Worm (Caenorhabditis elegans) whole organism, L4/young adult: ENCODE results near the gene dhs-13.

ENCODE experiments used
- W03F9.2 ChIP-seq: fragments of 150-350 bp; optimal IDR thresholded peaks from 2 replicates; lab custom pipeline; 2014; ENCODE audit warnings: missing biosample characterization, missing genetic modification characterization
- dao-5 ChIP-seq: sonication (generic microtip); optimal IDR thresholded peaks from 2 replicates; lab custom pipeline; 2016; ENCODE audit warnings: missing genotype, missing genetic modification characterization, moderate library complexity, missing compliant biosample characterization
- him-1 ChIP-seq: sonication (generic microtip); optimal IDR thresholded peaks from 2 replicates; lab custom pipeline; 2016; ENCODE audit warnings: missing genotype, missing genetic modification reagents, missing genetic modification characterization, missing compliant biosample characterization

The dhs-13 gene

DNA sequence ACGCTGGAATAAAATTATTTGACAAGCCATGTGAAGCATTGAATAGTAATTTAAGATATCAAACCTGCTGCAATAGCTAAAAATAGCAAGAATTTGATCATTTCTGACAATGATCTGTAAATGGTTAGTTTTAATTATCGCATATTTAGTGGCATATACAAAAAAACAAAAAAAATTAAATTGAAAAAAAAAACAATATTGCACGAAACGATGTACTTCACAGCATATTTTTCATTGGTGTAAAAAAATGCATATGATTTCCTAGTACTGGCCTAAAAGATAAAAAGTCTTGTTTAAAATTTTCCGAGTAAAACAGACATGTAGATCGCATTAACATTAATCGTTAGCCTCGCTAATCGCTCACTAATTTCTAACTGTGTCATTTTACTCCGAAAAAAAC, 22.5 kb downstream of the dhs-13 start, which contains the start of gene ZK697.8:
ZK697.8 (minus strand) TSS at position 101 of the 400 bp plus-strand sequence.
- TF ChIP-seq dao-5 (tag; lab: Kevin White, UChicago) = no peak
- TF ChIP-seq him-1 = no peak

ce11 chrV:1743205-1743870, 28.2 kb downstream of the dhs-13 start, which contains the start of gene nhr-256:
Gene nhr-256, plus strand, starts transcription at chrV:1743771.
- TF ChIP-seq him-1 (no peak), W03F9.2 (tag; lab: Kevin White, UChicago) (peak; percentile 80)

- no peak for TF ChIP-seq him-1
- TF ChIP-seq W03F9.2 (tag; lab: Kevin White, UChicago) = no peak
- no peak for TF ChIP-seq dao-5 (tag; lab: Kevin White, UChicago)
Measured at ce11 chrV:1741074-1741473, 30.5 kb downstream of the dhs-13 start, which contains the start of gene srab-25. Gene srab-25, minus strand, starts transcription at chrV:1741174.

DNA sequence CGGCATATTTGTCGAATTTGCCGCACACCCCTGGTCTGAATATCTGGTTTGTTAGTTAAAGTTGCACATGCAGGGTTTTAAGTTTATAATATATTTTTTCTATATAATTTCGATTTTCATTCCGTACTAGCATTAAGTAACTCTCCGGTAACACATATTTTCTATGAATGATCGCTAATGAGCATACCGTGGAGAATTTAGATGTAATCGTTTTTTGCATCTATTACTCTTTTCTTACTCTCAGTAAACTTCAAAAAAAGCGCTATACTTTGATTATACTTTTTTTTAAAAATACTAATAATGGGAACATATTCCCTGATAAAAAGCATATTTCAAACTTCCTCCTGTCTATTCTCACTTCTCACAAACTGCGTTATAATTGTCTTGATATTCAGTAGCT, 37.0 kb downstream of the dhs-13 start, which contains the start of gene str-160:
str-160 (plus strand) TSS at position 301 of the 400 bp plus-strand sequence.
- TF ChIP-seq him-1 (no peak), W03F9.2 (tag; lab: Kevin White, UChicago) (no peak), dao-5 (tag; lab: Kevin White, UChicago) (no peak)

DNA sequence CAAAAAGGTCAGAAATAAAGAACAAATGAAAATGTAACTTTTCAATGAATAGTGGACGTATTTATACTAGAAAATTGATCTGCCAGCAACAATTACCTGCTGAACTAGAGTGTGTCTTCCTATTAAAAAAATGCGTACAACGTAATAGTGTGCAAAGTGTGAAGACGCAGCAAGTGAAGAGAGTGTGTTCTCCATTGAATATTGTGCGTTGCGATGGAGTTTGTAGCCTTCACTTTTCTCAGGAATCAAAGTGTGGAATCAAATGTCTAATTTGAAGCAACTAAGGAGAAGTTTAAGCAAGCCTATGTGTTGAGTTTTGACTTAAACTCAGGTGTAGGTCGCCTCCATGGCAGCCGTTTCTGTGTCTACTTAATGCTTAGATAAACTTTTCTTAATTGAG, 39.6 kb downstream of the dhs-13 start, which contains the start of gene gst-21:
gst-21 (minus strand) TSS at position 101 of the 400 bp plus-strand sequence.
- no peak for TF ChIP-seq dao-5 (tag; lab: Kevin White, UChicago)
- no peak for TF ChIP-seq W03F9.2 (tag; lab: Kevin White, UChicago)
- TF ChIP-seq him-1 = no peak

- TF ChIP-seq dao-5 (tag; lab: Kevin White, UChicago) (no peak), W03F9.2 (tag; lab: Kevin White, UChicago) (no peak), him-1 (no peak)
Measured at ce11 chrV:1725353-1725752, 46.2 kb downstream of the dhs-13 start, which contains the start of gene sri-27. Gene sri-27, plus strand, starts transcription at chrV:1725653.

ce11 chrV:1721966-1722365, 49.6 kb downstream of the dhs-13 start, which contains the start of gene srw-101:
Gene srw-101, plus strand, starts transcription at chrV:1722266.
- TF ChIP-seq W03F9.2 (tag; lab: Kevin White, UChicago) (no peak), him-1 (no peak), dao-5 (tag; lab: Kevin White, UChicago) (no peak)

DNA sequence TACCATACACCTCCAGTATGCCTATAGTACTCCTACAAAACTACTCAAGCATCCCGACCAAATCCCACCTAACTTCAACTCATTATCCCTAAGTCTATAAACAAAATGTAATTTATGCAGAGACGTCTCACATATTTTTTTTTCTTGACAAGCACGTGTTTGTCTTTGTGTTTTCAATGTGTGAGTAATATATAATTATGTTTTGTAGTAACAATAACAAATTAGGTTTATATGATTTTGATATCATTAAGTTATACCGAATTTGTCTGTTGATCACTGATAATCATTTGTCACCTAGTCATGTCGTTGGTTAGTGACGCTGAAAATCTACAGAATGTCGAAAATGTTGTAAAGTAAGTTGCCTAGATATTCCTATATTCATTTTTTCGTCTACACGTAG, 51.6 kb downstream of the dhs-13 start, which contains the start of gene srw-102:
srw-102 (plus strand) TSS at position 301 of the 400 bp plus-strand sequence.
- no peak for TF ChIP-seq him-1
- TF ChIP-seq W03F9.2 (tag; lab: Kevin White, UChicago) = no peak
- TF ChIP-seq dao-5 (tag; lab: Kevin White, UChicago) = no peak

DNA sequence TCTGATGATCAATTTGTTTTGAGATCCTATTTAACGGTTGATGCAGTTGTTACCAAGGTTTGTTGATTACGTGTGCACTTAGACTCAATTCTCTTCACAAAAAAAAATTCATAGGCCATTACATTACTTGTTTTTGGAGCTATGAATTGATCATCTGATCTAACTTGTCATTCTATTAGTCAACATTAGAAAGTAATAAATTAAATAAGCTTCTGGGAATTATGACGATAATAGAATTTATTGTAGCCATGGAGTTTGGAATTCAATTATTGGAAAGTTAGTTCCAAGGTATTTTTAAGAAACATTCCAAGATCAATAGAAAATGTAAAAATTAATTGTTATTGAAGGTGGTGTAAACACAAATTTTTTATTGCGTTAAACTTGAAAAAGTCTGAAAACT, 53.3 kb downstream of the dhs-13 start:
- no peak for TF ChIP-seq dao-5 (tag; lab: Kevin White, UChicago)
- no peak for TF ChIP-seq W03F9.2 (tag; lab: Kevin White, UChicago)
- TF ChIP-seq him-1 = no peak

DNA sequence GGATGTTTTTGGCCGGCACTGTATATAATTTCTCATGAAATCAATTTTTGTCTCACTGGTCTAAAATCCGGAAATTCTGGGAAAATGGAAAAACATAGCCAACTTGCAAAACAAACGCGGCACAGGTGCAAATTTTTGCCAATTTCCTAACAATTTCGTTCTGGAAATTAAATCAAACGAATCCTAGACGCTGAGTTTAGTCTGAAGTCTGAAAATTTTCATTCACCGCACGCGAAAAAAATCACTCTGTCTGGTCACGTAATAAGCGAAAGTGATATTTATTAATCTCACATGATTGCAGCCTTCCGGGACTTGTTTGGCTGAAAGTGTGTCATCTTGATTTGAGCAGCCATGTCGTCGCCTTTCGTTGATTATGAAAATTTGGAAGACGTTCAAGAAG, 54.6 kb downstream of the dhs-13 start, which contains the start of gene srw-103:
srw-103 (plus strand) TSS at position 301 of the 400 bp plus-strand sequence.
- TF ChIP-seq him-1 (no peak), dao-5 (tag; lab: Kevin White, UChicago) (no peak), W03F9.2 (tag; lab: Kevin White, UChicago) (no peak)
